Worm (Caenorhabditis elegans): Measurements from ENCODE around the gene clec-61.

DNA sequence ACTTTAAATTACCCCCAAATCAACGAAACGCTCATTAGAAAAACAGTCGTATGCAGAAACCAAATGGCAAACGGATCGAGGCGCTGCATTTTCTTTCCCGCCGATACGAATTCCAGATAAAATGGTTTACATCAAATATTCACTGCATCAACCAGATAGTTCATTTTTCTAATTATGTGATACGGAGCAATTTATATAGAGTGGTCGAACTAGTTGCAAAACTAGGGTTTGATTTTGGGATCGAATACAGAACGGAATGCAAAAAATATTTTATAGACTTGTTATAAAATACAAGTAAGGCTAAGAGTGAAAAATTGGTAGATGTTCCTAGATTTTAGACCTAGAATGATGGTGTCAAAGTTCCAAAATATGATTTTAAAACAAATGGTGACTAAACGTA, 29.5 kb upstream of the clec-61 start:
- no peak for TF ChIP-seq C06A6.2 (GFP tag; conservative IDR thresholded peaks at IDR 0.05)
- TF ChIP-seq lag-1 (GFP tag; IDR thresholded peaks at IDR 0.05), result no peak

All from whole organism, young adult.